Fruit fly (Drosophila melanogaster) whole organism, prepupa: ENCODE results near the gene CG7829.

Experiments
- CG34406 ChIP-seq: fragments of 200-800 bp; sonication (Bioruptor generic); optimal IDR thresholded peaks from 3 replicates; lab custom pipeline; 2016; ENCODE audit warnings: missing biosample characterization, missing genetic modification characterization
- CG3919 ChIP-seq: fragments of 200-800 bp; sonication (Bioruptor generic); optimal IDR thresholded peaks from 3 replicates; lab custom pipeline; 2016; ENCODE audit warnings: missing biosample characterization, missing genetic modification characterization
- CG8319 ChIP-seq: fragments of 200-800 bp; sonication (Bioruptor generic); optimal IDR thresholded peaks from 3 replicates; lab custom pipeline; 2016; ENCODE audit warnings: missing biosample characterization, missing genetic modification characterization
- Lpt ChIP-seq: fragments of 200-800 bp; sonication (Bioruptor generic); optimal IDR thresholded peaks from 3 replicates; lab custom pipeline; 2016; ENCODE audit warnings: missing biosample characterization, missing genetic modification characterization
- Sox14 ChIP-seq: fragments of 200-800 bp; sonication (Bioruptor generic); optimal IDR thresholded peaks from 3 replicates; lab custom pipeline; 2016; ENCODE audit warnings: missing biosample characterization, missing genetic modification characterization
- achi ChIP-seq: fragments of 200-800 bp; sonication (Bioruptor generic); optimal IDR thresholded peaks from 3 replicates; lab custom pipeline; 2016; ENCODE audit warnings: missing biosample characterization, missing genetic modification characterization
- eg ChIP-seq: fragments of 200-800 bp; sonication (Bioruptor generic); IDR thresholded peaks from 3 replicates; pipeline ENCODE4 v1.3.6; 2022; ENCODE audit warnings: missing biosample characterization, missing genetic modification characterization
- esn ChIP-seq: fragments of 200-800 bp; sonication (Bioruptor generic); optimal IDR thresholded peaks from 2 replicates; lab custom pipeline; 2016; ENCODE audit warnings: missing biosample characterization, mild to moderate bottlenecking, missing genetic modification characterization, moderate library complexity
- pdm3 ChIP-seq: fragments of 200-800 bp; sonication (Bioruptor generic); optimal IDR thresholded peaks from 3 replicates; lab custom pipeline; 2016; ENCODE audit warnings: missing biosample characterization, missing genetic modification characterization
- topi ChIP-seq: fragments of 200-800 bp; sonication (Bioruptor generic); optimal IDR thresholded peaks from 3 replicates; lab custom pipeline; 2016; ENCODE audit warnings: missing biosample characterization, missing genetic modification characterization

dm6 chr3R:29783210-29783609 is 34.4 kb downstream of the CG7829 start:
- TF ChIP-seq Sox14 = no peak
- TF ChIP-seq CG8319 (GFP tag; lab: Kevin White, UChicago) = no peak
- TF ChIP-seq eg (GFP tag; lab: Robert Waterston, UW) = no peak
- TF ChIP-seq pdm3 (GFP tag; lab: Kevin White, UChicago) = no peak
- TF ChIP-seq CG3919 (GFP tag; lab: Kevin White, UChicago) = no peak
- no peak for TF ChIP-seq esn (GFP tag; lab: Kevin White, UChicago)
- TF ChIP-seq CG34406 = no peak
- TF ChIP-seq topi (GFP tag; lab: Kevin White, UChicago) = no peak
- TF ChIP-seq achi (GFP tag; lab: Kevin White, UChicago) = no peak
- no peak for TF ChIP-seq Lpt (GFP tag; lab: Kevin White, UChicago)
